Fruit fly (Drosophila melanogaster) whole organism: ENCODE measurements around the gene CG15773.

Experiments
- CG8478 ChIP-seq: fragments of >200 bp; optimal IDR thresholded peaks from 2 replicates; lab custom pipeline; 2018; ENCODE audit warnings: inconsistent platforms
- Dll ChIP-seq: fragments of >200 bp; optimal IDR thresholded peaks from 2 replicates; lab custom pipeline; 2017
- pan ChIP-seq: fragments of >200 bp; optimal IDR thresholded peaks from 2 replicates; lab custom pipeline; 2017

DNA sequence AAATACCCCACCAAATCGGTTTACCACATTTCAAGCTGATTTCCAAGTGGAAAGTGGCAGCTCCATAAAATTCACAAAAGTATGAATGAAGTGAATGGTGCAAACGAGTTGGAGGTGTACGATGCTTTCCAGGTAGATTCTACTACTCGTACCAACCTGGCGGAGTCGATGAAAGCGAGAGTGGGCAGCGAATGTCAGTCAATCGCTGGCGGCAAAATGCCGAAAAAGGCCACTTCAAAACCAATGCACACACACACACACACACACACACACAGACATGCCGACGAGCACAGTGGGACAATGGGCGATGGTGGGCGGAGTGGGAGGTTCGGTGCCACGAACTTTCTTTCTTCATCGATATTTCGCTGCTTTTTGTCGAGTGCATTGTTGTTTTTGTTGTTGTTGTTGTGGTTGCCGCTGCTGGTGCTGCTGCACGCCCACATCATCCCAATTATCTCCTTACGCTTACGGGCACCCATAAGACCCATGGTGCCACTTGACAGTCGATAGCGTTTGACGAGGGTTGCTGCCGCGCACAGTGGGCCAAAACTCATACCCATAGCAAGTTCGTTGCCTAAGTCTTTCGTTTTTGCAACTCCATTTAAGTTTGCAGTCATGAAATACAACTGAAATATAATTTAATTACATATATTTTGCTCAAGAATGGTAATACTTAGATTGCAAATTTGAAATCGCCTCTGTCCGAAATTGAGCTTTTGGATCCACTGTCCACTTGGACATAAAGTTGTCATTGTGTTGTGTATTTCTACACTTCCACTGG is 50.9 kb downstream of the CG15773 start:
- TF ChIP-seq pan (lab: Kevin White, UChicago) (no peak), CG8478 (no peak), Dll (lab: Kevin White, UChicago) (no peak)
